Worm (Caenorhabditis elegans) whole organism, L2 larva: ENCODE results near the gene flwr-1.

Experiments
- ZK546.5 ChIP-seq: sonication (generic microtip); optimal IDR thresholded peaks from 2 replicates; lab custom pipeline; 2017; ENCODE audit warnings: missing biosample characterization, missing genetic modification characterization
- alr-1 ChIP-seq: fragments of 150-350 bp; optimal IDR thresholded peaks from 2 replicates; lab custom pipeline; 2014; ENCODE audit warnings: missing biosample characterization, missing genetic modification characterization
- blmp-1 ChIP-seq: sonication (generic microtip); optimal IDR thresholded peaks from 2 replicates; lab custom pipeline; 2017; ENCODE audit warnings: missing genetic modification characterization, mild to moderate bottlenecking, missing compliant biosample characterization, antibody characterized with exemption, moderate library complexity; ENCODE audit not compliant: insufficient read depth
- egl-27 ChIP-seq: sonication (generic microtip); optimal IDR thresholded peaks from 3 replicates; lab custom pipeline; 2017; ENCODE audit warnings: missing biosample characterization, missing genetic modification reagents, missing genetic modification characterization
- fos-1 ChIP-seq: fragments of 150-350 bp; optimal IDR thresholded peaks from 2 replicates; lab custom pipeline; 2014; ENCODE audit warnings: missing biosample characterization, missing genetic modification characterization
- lin-13 ChIP-seq: fragments of 150-350 bp; optimal IDR thresholded peaks from 2 replicates; lab custom pipeline; 2014; ENCODE audit warnings: missing biosample characterization, missing genetic modification reagents, missing genetic modification characterization
- lsy-2 ChIP-seq, 2 experiments: fragments of 150-350 bp in 1 of 2; sonication (generic microtip) in 1 of 2; optimal IDR thresholded peaks; 2 replicates each; lab custom pipeline; 2014 to 2017; ENCODE audit warnings: missing biosample characterization in 2 of 2, missing genetic modification characterization in 2 of 2
- nhr-10 ChIP-seq: sonication (generic microtip); optimal IDR thresholded peaks from 2 replicates; lab custom pipeline; 2017; ENCODE audit warnings: missing biosample characterization, missing genetic modification characterization
- nhr-11 ChIP-seq: fragments of 150-350 bp; optimal IDR thresholded peaks from 2 replicates; lab custom pipeline; 2014; ENCODE audit warnings: missing biosample characterization, missing genetic modification characterization
- nhr-25 ChIP-seq: fragments of 150-350 bp; sonication (generic microtip); optimal IDR thresholded peaks from 3 replicates; lab custom pipeline; 2014; ENCODE audit warnings: missing biosample characterization, missing genetic modification characterization
- snpc-4 ChIP-seq: fragments of 150-350 bp; optimal IDR thresholded peaks from 2 replicates; lab custom pipeline; 2014; ENCODE audit warnings: missing biosample characterization, missing genetic modification characterization
- unc-55 ChIP-seq: fragments of 150-350 bp; sonication (generic microtip); optimal IDR thresholded peaks from 3 replicates; lab custom pipeline; 2014; ENCODE audit warnings: missing biosample characterization, missing genetic modification reagents, missing genetic modification characterization
- ztf-11 ChIP-seq: sonication (generic microtip); optimal IDR thresholded peaks from 2 replicates; lab custom pipeline; 2017; ENCODE audit warnings: missing biosample characterization, missing genetic modification characterization

ce11 chrX:15013941-15014453 is 43.9 kb upstream of the flwr-1 start:
- TF ChIP-seq ZK546.5 (tag; lab: Kevin White, UChicago), result no peak
- no peak for TF ChIP-seq nhr-11
- peak in 1 of 2 experiments; percentile 13 for TF ChIP-seq lsy-2 (tag; optimal IDR thresholded peaks at IDR 0.05; lab: Kevin White, UChicago)
- TF ChIP-seq nhr-10 (tag; lab: Kevin White, UChicago), result no peak
- TF ChIP-seq egl-27 (tag; lab: Kevin White, UChicago), result no peak
- TF ChIP-seq nhr-25, result no peak
- TF ChIP-seq lin-13 (GFP tag; lab: Kevin White, UChicago), result no peak
- no peak for TF ChIP-seq alr-1 (tag; lab: Kevin White, UChicago)
- no peak for TF ChIP-seq ztf-11 (tag; lab: Kevin White, UChicago)
- no peak for TF ChIP-seq snpc-4 (tag; lab: Kevin White, UChicago)
- TF ChIP-seq blmp-1, result no peak
- TF ChIP-seq unc-55 (GFP tag; lab: Kevin White, UChicago), result no peak
- no peak for TF ChIP-seq fos-1 (tag; lab: Kevin White, UChicago)
